Fruit fly (Drosophila melanogaster) whole organism, pupa: Measurements from ENCODE around the gene CG13082.

Experiments used
- CG10348 ChIP-seq: fragments of 200-800 bp; sonication (Bioruptor generic); IDR thresholded peaks from 2 replicates; pipeline ENCODE4 v1.3.6; 2022; ENCODE audit warnings: missing biosample characterization, missing genetic modification characterization
- CG12605 ChIP-seq: fragments of 200-800 bp; sonication (Bioruptor generic); IDR thresholded peaks from 2 replicates; pipeline ENCODE4 v1.3.6; 2022; ENCODE audit warnings: missing biosample characterization, missing genetic modification characterization
- CG13204 ChIP-seq: fragments of 200-800 bp; sonication (Bioruptor generic); optimal IDR thresholded peaks from 2 replicates; lab custom pipeline; 2018; ENCODE audit warnings: missing biosample characterization, mild to moderate bottlenecking, missing genetic modification characterization, moderate library complexity
- CG14655 ChIP-seq: fragments of 200-800 bp; sonication (Bioruptor generic); optimal IDR thresholded peaks from 3 replicates; lab custom pipeline; 2017; ENCODE audit warnings: mild to moderate bottlenecking, missing biosample characterization, missing genetic modification reagents, missing genetic modification characterization
- CG15710 ChIP-seq: fragments of 200-800 bp; sonication (Bioruptor generic); optimal IDR thresholded peaks from 2 replicates; lab custom pipeline; 2018; ENCODE audit warnings: missing biosample characterization, mild to moderate bottlenecking, missing genetic modification characterization, moderate library complexity
- CG17806 ChIP-seq: fragments of 200-800 bp; sonication (Bioruptor generic); optimal IDR thresholded peaks from 2 replicates; lab custom pipeline; 2018; ENCODE audit warnings: missing biosample characterization, mild to moderate bottlenecking, missing genetic modification characterization, moderate library complexity
- CG32121 ChIP-seq: fragments of 200-800 bp; sonication (Bioruptor generic); IDR thresholded peaks from 2 replicates; pipeline ENCODE4 v1.3.6; 2022; ENCODE audit warnings: missing biosample characterization, missing genetic modification characterization
- CG34367 ChIP-seq: fragments of 200-800 bp; sonication (Bioruptor generic); optimal IDR thresholded peaks from 2 replicates; lab custom pipeline; 2018; ENCODE audit warnings: missing biosample characterization, mild to moderate bottlenecking, missing genetic modification characterization
- CG4496 ChIP-seq: fragments of 200-800 bp; sonication (Bioruptor generic); IDR thresholded peaks from 3 replicates; pipeline ENCODE4 v1.3.6; 2022; ENCODE audit warnings: missing biosample characterization, missing genetic modification characterization
- CG8159 ChIP-seq: fragments of 200-800 bp; sonication (Bioruptor generic); optimal IDR thresholded peaks from 3 replicates; lab custom pipeline; 2018; ENCODE audit warnings: missing biosample characterization, mild to moderate bottlenecking, missing genetic modification characterization, moderate library complexity
- CG8301 ChIP-seq: fragments of 200-800 bp; sonication (Bioruptor generic); optimal IDR thresholded peaks from 2 replicates; lab custom pipeline; 2018; ENCODE audit warnings: missing biosample characterization, mild to moderate bottlenecking, missing genetic modification characterization
- CG9948 ChIP-seq: fragments of 200-800 bp; sonication (Bioruptor generic); optimal IDR thresholded peaks from 2 replicates; lab custom pipeline; 2018; ENCODE audit warnings: missing biosample characterization, mild to moderate bottlenecking, missing genetic modification characterization, moderate library complexity
- D1 ChIP-seq: fragments of 200-800 bp; sonication (Bioruptor generic); optimal IDR thresholded peaks from 2 replicates; lab custom pipeline; 2018; ENCODE audit warnings: missing biosample characterization, mild to moderate bottlenecking, missing genetic modification characterization, moderate library complexity
- EcR ChIP-seq: fragments of 200-800 bp; sonication (Bioruptor generic); optimal IDR thresholded peaks from 3 replicates; lab custom pipeline; 2019; ENCODE audit warnings: missing biosample characterization, missing genetic modification characterization, mild to moderate bottlenecking, moderate library complexity, missing genetic modification reagents
- Ets98B ChIP-seq: fragments of 200-800 bp; sonication (Bioruptor generic); IDR thresholded peaks from 2 replicates; pipeline ENCODE4 v1.3.6; 2022; ENCODE audit warnings: missing biosample characterization, missing genetic modification characterization
- Pif1A ChIP-seq: fragments of 200-800 bp; sonication (Bioruptor generic); optimal IDR thresholded peaks from 3 replicates; lab custom pipeline; 2016; ENCODE audit warnings: missing biosample characterization, missing genetic modification characterization
- Pif1B ChIP-seq: fragments of 200-800 bp; sonication (Bioruptor generic); optimal IDR thresholded peaks from 3 replicates; lab custom pipeline; 2016; ENCODE audit warnings: missing biosample characterization, missing genetic modification characterization
- Snoo ChIP-seq: fragments of 200-800 bp; sonication (Bioruptor generic); optimal IDR thresholded peaks from 3 replicates; lab custom pipeline; 2017; ENCODE audit warnings: missing biosample characterization, mild to moderate bottlenecking, missing genetic modification characterization, inconsistent platforms
- fd96Ca ChIP-seq: fragments of 200-800 bp; sonication (Bioruptor generic); IDR thresholded peaks from 3 replicates; pipeline ENCODE4 v1.3.6; 2022; ENCODE audit warnings: missing biosample characterization, missing genetic modification characterization
- gl ChIP-seq: fragments of 200-800 bp; sonication (Bioruptor generic); optimal IDR thresholded peaks from 2 replicates; lab custom pipeline; 2018; ENCODE audit warnings: missing biosample characterization, mild to moderate bottlenecking, missing genetic modification characterization
- rn ChIP-seq: fragments of 200-800 bp; sonication (Bioruptor generic); IDR thresholded peaks from 2 replicates; pipeline ENCODE4 v1.3.6; 2022; ENCODE audit warnings: missing biosample characterization, missing genetic modification characterization

Gene CG13082

dm6 chr2L:19563029-19563980 lies 25.1 kb downstream of the CG13082 start, which contains the start of gene CG13078:
CG13078 (plus strand) TSS chr2L:19563930.
- TF ChIP-seq CG34367 (tag; lab: Kevin White, UChicago) (no peak), Snoo (tag; lab: Kevin White, UChicago) (no peak), rn (GFP tag; lab: Robert Waterston, UW) (no peak), CG12605 (no peak), Ets98B (GFP tag; lab: Robert Waterston, UW) (no peak), EcR (no peak), Pif1A (no peak), CG32121 (GFP tag; lab: Robert Waterston, UW) (no peak), CG9948 (tag; lab: Kevin White, UChicago) (no peak), D1 (no peak), fd96Ca (GFP tag; lab: Robert Waterston, UW) (no peak), CG15710 (tag; lab: Kevin White, UChicago) (no peak), CG8301 (tag; lab: Kevin White, UChicago) (no peak)

dm6 chr2L:19565233-19565898 lies 27.1 kb downstream of the CG13082 start, which contains the start of gene CG13077:
CG13077 (plus strand) TSS chr2L:19565863.
- TF ChIP-seq CG34367 (tag; lab: Kevin White, UChicago) (no peak), gl (tag; lab: Kevin White, UChicago) (peak; percentile 63)
- TF ChIP-seq, all 21 proteins: peak for 1

dm6 chr2L:19567305-19567898 lies 29.2 kb downstream of the CG13082 start:
- TF ChIP-seq CG4496 (GFP tag; lab: Robert Waterston, UW) (no peak), CG14655 (GFP tag; lab: Kevin White, UChicago) (no peak), CG32121 (GFP tag; lab: Robert Waterston, UW) (no peak), CG17806 (no peak), Pif1A (no peak), CG34367 (tag; lab: Kevin White, UChicago) (no peak), CG8301 (tag; lab: Kevin White, UChicago) (no peak), Snoo (tag; lab: Kevin White, UChicago) (no peak), CG8159 (no peak), CG15710 (tag; lab: Kevin White, UChicago) (no peak), rn (GFP tag; lab: Robert Waterston, UW) (no peak), Pif1B (GFP tag; lab: Kevin White, UChicago) (no peak)

dm6 chr2L:19570806-19571254 lies 32.6 kb downstream of the CG13082 start:
- TF ChIP-seq CG14655 (GFP tag; lab: Kevin White, UChicago) (peak; percentile 61), Pif1A (peak; percentile 42), fd96Ca (GFP tag; lab: Robert Waterston, UW) (0 out of 3 replicates have a peak, but pooled peaks have one; percentile 43), Ets98B (GFP tag; lab: Robert Waterston, UW) (peak; percentile 25), CG4496 (GFP tag; lab: Robert Waterston, UW) (peak; percentile 81), CG9948 (tag; lab: Kevin White, UChicago) (no peak), CG32121 (GFP tag; lab: Robert Waterston, UW) (peak; percentile 49), CG17806 (no peak), CG8301 (tag; lab: Kevin White, UChicago) (peak; percentile 37), Snoo (tag; lab: Kevin White, UChicago) (peak; percentile 1), D1 (no peak), CG10348 (GFP tag; lab: Robert Waterston, UW) (no peak), Pif1B (GFP tag; lab: Kevin White, UChicago) (no peak), CG8159 (peak; percentile 25)

- TF ChIP-seq CG4496 (GFP tag; lab: Robert Waterston, UW) = no peak
- TF ChIP-seq Pif1B (GFP tag; lab: Kevin White, UChicago) = peak; percentile 14
- no peak for TF ChIP-seq Snoo (tag; lab: Kevin White, UChicago)
- TF ChIP-seq CG15710 (tag; lab: Kevin White, UChicago) = no peak
- TF ChIP-seq CG12605 = peak; percentile 55; the same call in 1 of the 2 replicates
- no peak for TF ChIP-seq CG13204 (GFP tag; lab: Kevin White, UChicago)
- TF ChIP-seq CG32121 (GFP tag; lab: Robert Waterston, UW) = peak; percentile 49; the same call in 1 of the 2 replicates
- TF ChIP-seq CG14655 (GFP tag; lab: Kevin White, UChicago) = peak; percentile 27
- no peak for TF ChIP-seq CG8301 (tag; lab: Kevin White, UChicago)
- TF ChIP-seq fd96Ca (GFP tag; lab: Robert Waterston, UW) = no peak; the same call in 2 of the 3 replicates
- TF ChIP-seq Ets98B (GFP tag; lab: Robert Waterston, UW) = peak; percentile 68
- no peak for TF ChIP-seq CG34367 (tag; lab: Kevin White, UChicago)
- no peak for TF ChIP-seq D1
- TF ChIP-seq EcR = peak; percentile 98
Measured at dm6 chr2L:19571574-19572495, 33.6 kb downstream of the CG13082 start.
